Worm (Caenorhabditis elegans): Measurements from ENCODE around the gene dhp-2.

Gene dhp-2

ce11 chrIV:9932055-9932454 is 45.9 kb upstream of the dhp-2 start, which contains the start of the genes trmt-10A and F25H8.2 (continued):
- no peak for TF ChIP-seq mxl-2 (GFP tag; conservative IDR thresholded peaks at IDR 0.05)
- TF ChIP-seq set-16 (GFP tag; IDR thresholded peaks at IDR 0.05), result no peak
- no peak for TF ChIP-seq tra-1 (GFP tag; IDR thresholded peaks at IDR 0.05)
- no peak for TF ChIP-seq vab-7 (GFP tag; IDR thresholded peaks at IDR 0.05)
- no peak for TF ChIP-seq ceh-28 (tag; optimal IDR thresholded peaks at IDR 0.05)
- TF ChIP-seq snpc-4 (tag; optimal IDR thresholded peaks at IDR 0.05), result no peak
- TF ChIP-seq php-3 (GFP tag; IDR thresholded peaks at IDR 0.05), result no peak
- TF ChIP-seq dve-1 (tag; optimal IDR thresholded peaks at IDR 0.05; ENCODE audit: insufficient read depth), result peak; percentile 7
- no peak for TF ChIP-seq T26A8.4 (GFP tag; IDR thresholded peaks at IDR 0.05)
- peak; percentile 30 for TF ChIP-seq aha-1 (tag)
- peak; percentile 90 for TF ChIP-seq T20F7.1 (GFP tag; optimal IDR thresholded peaks at IDR 0.05)
- TF ChIP-seq mes-2 (tag; optimal IDR thresholded peaks at IDR 0.05; ENCODE audit: poor library complexity, severe bottlenecking), result no peak
- no peak for TF ChIP-seq dmd-8 (GFP tag; IDR thresholded peaks at IDR 0.05)
- no peak for TF ChIP-seq Y75B8A.6 (GFP tag; IDR thresholded peaks at IDR 0.05)

ce11 chrIV:9933580-9933979 is 44.3 kb upstream of the dhp-2 start, which contains the start of gene spe-29:
Gene spe-29 (plus strand): TSS chrIV:9933880.
- 0 out of 2 replicates have a peak, but pooled peaks have one; percentile 18 for TF ChIP-seq set-16 (GFP tag; IDR thresholded peaks at IDR 0.05)
- no peak for TF ChIP-seq hif-1 (tag; optimal IDR thresholded peaks at IDR 0.05)
- TF ChIP-seq daf-8 (GFP tag; IDR thresholded peaks at IDR 0.05), result no peak
- TF ChIP-seq saeg-2 (GFP tag; IDR thresholded peaks at IDR 0.05), result no peak
- TF ChIP-seq nhr-25 (tag; optimal IDR thresholded peaks at IDR 0.05; ENCODE audit: borderline replicate concordance, insufficient read depth), result no peak

ce11 chrIV:9943214-9943613 is 34.7 kb upstream of the dhp-2 start:
- TF ChIP-seq nhr-102 (tag; optimal IDR thresholded peaks at IDR 0.05), result no peak
- TF ChIP-seq unc-62 (GFP tag; optimal IDR thresholded peaks at IDR 0.05 in 1 of 2), result peak in 1 of 2 experiments; percentile 99
- TF ChIP-seq unc-62 (tag; optimal IDR thresholded peaks at IDR 0.05), result no peak
- TF ChIP-seq zfp-3 (GFP tag; conservative IDR thresholded peaks at IDR 0.05), result no peak
- TF ChIP-seq php-3 (GFP tag; IDR thresholded peaks at IDR 0.05), result no peak

ce11 chrIV:9944279-9944678 is 33.6 kb upstream of the dhp-2 start:
- TF ChIP-seq Y5F2A.4 (GFP tag; optimal IDR thresholded peaks at IDR 0.05), result no peak
- TF ChIP-seq pqm-1 (tag; optimal IDR thresholded peaks at IDR 0.05), result no peak
- TF ChIP-seq jun-1 (tag; optimal IDR thresholded peaks at IDR 0.05), result no peak
- TF ChIP-seq set-16 (GFP tag; IDR thresholded peaks at IDR 0.05), result no peak
- TF ChIP-seq fkh-10 (GFP tag; optimal IDR thresholded peaks at IDR 0.05), result no peak
- TF ChIP-seq dmd-8 (GFP tag; IDR thresholded peaks at IDR 0.05), result no peak
- TF ChIP-seq D1046.2 (GFP tag; IDR thresholded peaks at IDR 0.05), result no peak
- TF ChIP-seq aha-1 (tag), result no peak
- TF ChIP-seq daf-8 (GFP tag; IDR thresholded peaks at IDR 0.05), result no peak
- no peak for TF ChIP-seq rbr-2 (tag; optimal IDR thresholded peaks at IDR 0.05)
- no peak for TF ChIP-seq mxl-2 (GFP tag; conservative IDR thresholded peaks at IDR 0.05)
- no peak for TF ChIP-seq ama-1 (optimal IDR thresholded peaks at IDR 0.05)
- no peak for TF ChIP-seq daf-19 (GFP tag; conservative IDR thresholded peaks at IDR 0.05)
- no peak for TF ChIP-seq R02D3.7 (tag; optimal IDR thresholded peaks at IDR 0.05)
- no peak for TF ChIP-seq nhr-77 (tag; optimal IDR thresholded peaks at IDR 0.05)
- TF ChIP-seq spr-1 (tag; optimal IDR thresholded peaks at IDR 0.05), result no peak
- TF ChIP-seq nhr-28 (tag; optimal IDR thresholded peaks at IDR 0.05), result no peak
- TF ChIP-seq mxl-3 (GFP tag; optimal IDR thresholded peaks at IDR 0.05), result no peak

ce11 chrIV:9948035-9948434 is 29.9 kb upstream of the dhp-2 start:
- TF ChIP-seq nhr-11 (tag; optimal IDR thresholded peaks at IDR 0.05) (peak; percentile 53), pha-4 (GFP tag; IDR thresholded peaks at IDR 0.05) (no peak), pha-4 (tag; optimal IDR thresholded peaks at IDR 0.05) (no peak), unc-62 (GFP tag; optimal IDR thresholded peaks at IDR 0.05 in 1 of 2) (peak in 1 of 2 experiments; percentile 86), unc-62 (tag; optimal IDR thresholded peaks at IDR 0.05) (no peak), saeg-2 (GFP tag; IDR thresholded peaks at IDR 0.05) (no peak), daf-19 (GFP tag; conservative IDR thresholded peaks at IDR 0.05) (no peak), zfp-2 (tag; optimal IDR thresholded peaks at IDR 0.05) (no peak), spr-3 (GFP tag; optimal IDR thresholded peaks at IDR 0.05) (no peak), ces-1 (GFP tag; optimal IDR thresholded peaks at IDR 0.05) (no peak), lin-38 (GFP tag; IDR thresholded peaks at IDR 0.05) (no peak), T26A8.4 (GFP tag; IDR thresholded peaks at IDR 0.05) (no peak), ceh-28 (tag; optimal IDR thresholded peaks at IDR 0.05) (no peak), hlh-11 (tag; optimal IDR thresholded peaks at IDR 0.05) (peak; percentile 34)

All from whole organism, L4 larva.